Worm (Caenorhabditis elegans) whole organism, L1 larva: ENCODE results near the gene F34H10.5.

ENCODE experiments used
- F16B12.6 ChIP-seq: fragments of 150-350 bp; optimal IDR thresholded peaks from 2 replicates; lab custom pipeline; 2014; ENCODE audit warnings: missing biosample characterization, missing genetic modification characterization
- alr-1 ChIP-seq: fragments of 200-800 bp; sonication (Bioruptor generic); optimal IDR thresholded peaks from 2 replicates; lab custom pipeline; 2018; ENCODE audit warnings: borderline replicate concordance, mild to moderate bottlenecking, missing genetic modification characterization, missing compliant biosample characterization
- aly-2 ChIP-seq: fragments of 150-350 bp; optimal IDR thresholded peaks from 2 replicates; lab custom pipeline; 2014; ENCODE audit warnings: missing biosample characterization, missing genetic modification characterization
- ama-1 ChIP-seq: fragments of 150-350 bp; optimal IDR thresholded peaks from 2 replicates; lab custom pipeline; 2014
- blmp-1 ChIP-seq: fragments of 150-350 bp; optimal IDR thresholded peaks from 2 replicates; lab custom pipeline; 2014; ENCODE audit warnings: missing biosample characterization, missing genetic modification characterization
- ceh-8 ChIP-seq: fragments of 200-800 bp; sonication (Bioruptor generic); optimal IDR thresholded peaks from 2 replicates; lab custom pipeline; 2018; ENCODE audit warnings: mild to moderate bottlenecking, missing genetic modification characterization, moderate library complexity, missing compliant biosample characterization
- ceh-88 ChIP-seq: fragments of 200-800 bp; sonication (Bioruptor generic); IDR thresholded peaks from 2 replicates; pipeline ENCODE4 v1.3.6; 2022; ENCODE audit warnings: missing genetic modification characterization, missing compliant biosample characterization
- dpl-1 ChIP-seq, 3 experiments: fragments of 150-350 bp in 2 of 3; sonication (generic microtip) in 1 of 3; optimal IDR thresholded peaks; 2 replicates each; lab custom pipeline; 2014 to 2017; ENCODE audit warnings: missing biosample characterization in 3 of 3, missing genetic modification characterization in 3 of 3, missing genetic modification reagents in 3 of 3
- egl-13 ChIP-seq: sonication (generic microtip); optimal IDR thresholded peaks from 2 replicates; lab custom pipeline; 2016; ENCODE audit warnings: missing genotype, missing genetic modification reagents, missing genetic modification characterization, missing compliant biosample characterization
- elt-3 ChIP-seq, 6 experiments: fragments of 150-350 bp in 1 of 6; sonication (generic microtip); optimal IDR thresholded peaks; 2 replicates each; lab custom pipeline; 2017 to 2018; ENCODE audit warnings: missing biosample characterization in 6 of 6, missing genetic modification characterization in 6 of 6, inconsistent platforms in 1 of 6
- ets-5 ChIP-seq: fragments of 200-800 bp; sonication (Bioruptor generic); IDR thresholded peaks from 2 replicates; pipeline ENCODE4 v1.3.6; 2022; ENCODE audit warnings: missing genetic modification characterization, missing compliant biosample characterization
- fkh-10 ChIP-seq: sonication (generic microtip); optimal IDR thresholded peaks from 2 replicates; lab custom pipeline; 2017; ENCODE audit warnings: missing biosample characterization, missing genetic modification reagents, missing genetic modification characterization
- grh-1 ChIP-seq: fragments of 200-800 bp; sonication (Bioruptor generic); IDR thresholded peaks from 2 replicates; pipeline ENCODE4 v1.3.6; 2022; ENCODE audit warnings: missing genetic modification reagents, missing genetic modification characterization, missing compliant biosample characterization
- hlh-4 ChIP-seq: sonication (generic microtip); optimal IDR thresholded peaks from 2 replicates; lab custom pipeline; 2016; ENCODE audit warnings: mild to moderate bottlenecking, missing genetic modification characterization, missing compliant biosample characterization
- irx-1 ChIP-seq: sonication (generic microtip); optimal IDR thresholded peaks from 2 replicates; lab custom pipeline; 2016; ENCODE audit warnings: missing genetic modification characterization, missing compliant biosample characterization
- lin-14 ChIP-seq: fragments of 200-800 bp; sonication (Bioruptor generic); optimal IDR thresholded peaks from 2 replicates; lab custom pipeline; 2018; ENCODE audit warnings: mild to moderate bottlenecking, missing genetic modification characterization, moderate library complexity, missing compliant biosample characterization
- lin-35 ChIP-seq, 2 experiments: fragments of 150-350 bp; optimal IDR thresholded peaks; 2 replicates each; lab custom pipeline; 2014; ENCODE audit warnings: missing biosample characterization in 2 of 2, missing genetic modification characterization in 2 of 2, missing genetic modification reagents in 2 of 2
- lir-3 ChIP-seq: sonication (generic microtip); optimal IDR thresholded peaks from 2 replicates; lab custom pipeline; 2016; ENCODE audit warnings: mild to moderate bottlenecking, missing genetic modification characterization, moderate library complexity, missing compliant biosample characterization; ENCODE audit not compliant: poor library complexity
- lsy-2 ChIP-seq, 2 experiments: fragments of 150-350 bp; optimal IDR thresholded peaks; 2 replicates each; lab custom pipeline; 2014; ENCODE audit warnings: missing biosample characterization in 2 of 2, missing genetic modification characterization in 2 of 2
- mdl-1 ChIP-seq, 2 experiments: fragments of 150-350 bp; optimal IDR thresholded peaks; 2 replicates each; lab custom pipeline; 2014 to 2017; ENCODE audit warnings: missing biosample characterization in 2 of 2, missing genetic modification characterization in 2 of 2, inconsistent platforms in 1 of 2
- mep-1 ChIP-seq: fragments of 150-350 bp; optimal IDR thresholded peaks from 2 replicates; lab custom pipeline; 2014; ENCODE audit warnings: missing biosample characterization, missing genetic modification characterization
- nhr-11 ChIP-seq: fragments of 150-350 bp; optimal IDR thresholded peaks from 2 replicates; lab custom pipeline; 2014; ENCODE audit warnings: missing biosample characterization, missing genetic modification characterization
- nhr-19 ChIP-seq: fragments of 200-800 bp; sonication (Bioruptor generic); conservative IDR thresholded peaks from 2 replicates; pipeline ENCODE4 v1.3.6; 2022; ENCODE audit warnings: missing genetic modification characterization, missing compliant biosample characterization
- nhr-20 ChIP-seq: sonication (generic microtip); optimal IDR thresholded peaks from 2 replicates; lab custom pipeline; 2016; ENCODE audit warnings: mild to moderate bottlenecking, missing genetic modification characterization, missing compliant biosample characterization
- nhr-47 ChIP-seq: sonication (generic microtip); optimal IDR thresholded peaks from 2 replicates; lab custom pipeline; 2016; ENCODE audit warnings: mild to moderate bottlenecking, missing genetic modification characterization, moderate library complexity, missing compliant biosample characterization
- nhr-71 ChIP-seq: sonication (generic microtip); optimal IDR thresholded peaks from 2 replicates; lab custom pipeline; 2016; ENCODE audit warnings: mild to moderate bottlenecking, missing genetic modification characterization, moderate library complexity, missing compliant biosample characterization
- nhr-85 ChIP-seq: sonication (generic microtip); peaks from one replicate; lab custom pipeline; 2016; ENCODE audit warnings: missing genetic modification characterization, inconsistent platforms, missing compliant biosample characterization
- nhr-90 ChIP-seq: sonication (generic microtip); optimal IDR thresholded peaks from 2 replicates; lab custom pipeline; 2016; ENCODE audit warnings: mild to moderate bottlenecking, missing genetic modification characterization, missing compliant biosample characterization; ENCODE audit not compliant: poor library complexity
- pag-3 ChIP-seq: sonication (generic microtip); optimal IDR thresholded peaks from 2 replicates; lab custom pipeline; 2017; ENCODE audit warnings: missing genetic modification characterization, mild to moderate bottlenecking, missing compliant biosample characterization, antibody characterized with exemption, borderline replicate concordance; ENCODE audit not compliant: insufficient read depth
- pax-3 ChIP-seq: fragments of 200-800 bp; sonication (Bioruptor generic); optimal IDR thresholded peaks from 2 replicates; lab custom pipeline; 2018; ENCODE audit warnings: mild to moderate bottlenecking, missing genetic modification characterization, moderate library complexity, missing compliant biosample characterization
- skn-1 ChIP-seq: fragments of 150-350 bp; optimal IDR thresholded peaks from 2 replicates; lab custom pipeline; 2014; ENCODE audit warnings: missing biosample characterization, missing genetic modification characterization
- snpc-4 ChIP-seq: fragments of 150-350 bp; optimal IDR thresholded peaks from 2 replicates; lab custom pipeline; 2014; ENCODE audit warnings: missing biosample characterization, missing genetic modification characterization
- snu-23 ChIP-seq: sonication (generic microtip); optimal IDR thresholded peaks from 2 replicates; lab custom pipeline; 2016; ENCODE audit warnings: missing genetic modification characterization, missing compliant biosample characterization
- sox-4 ChIP-seq: sonication (generic microtip); optimal IDR thresholded peaks from 2 replicates; lab custom pipeline; 2016; ENCODE audit warnings: missing genetic modification characterization, missing compliant biosample characterization
- swsn-7 ChIP-seq: sonication (generic microtip); optimal IDR thresholded peaks from 2 replicates; lab custom pipeline; 2016; ENCODE audit warnings: missing genetic modification characterization, missing compliant biosample characterization
- tbx-2 ChIP-seq: sonication (generic microtip); optimal IDR thresholded peaks from 2 replicates; lab custom pipeline; 2016; ENCODE audit warnings: missing genetic modification characterization, missing compliant biosample characterization
- tlp-1 ChIP-seq: fragments of 150-350 bp; optimal IDR thresholded peaks from 2 replicates; lab custom pipeline; 2014; ENCODE audit warnings: missing biosample characterization, missing genetic modification characterization
- unc-130 ChIP-seq: fragments of 150-350 bp; optimal IDR thresholded peaks from 2 replicates; lab custom pipeline; 2017; ENCODE audit warnings: missing biosample characterization, missing genetic modification characterization, inconsistent platforms
- unc-30 ChIP-seq: sonication (generic microtip); optimal IDR thresholded peaks from 2 replicates; lab custom pipeline; 2017; ENCODE audit warnings: missing biosample characterization, missing genetic modification characterization
- vab-15 ChIP-seq: sonication (generic microtip); optimal IDR thresholded peaks from 2 replicates; lab custom pipeline; 2017; ENCODE audit warnings: missing genotype, mild to moderate bottlenecking, missing genetic modification characterization, missing compliant biosample characterization
- xbp-1 ChIP-seq: sonication (generic microtip); optimal IDR thresholded peaks from 2 replicates; lab custom pipeline; 2016; ENCODE audit warnings: missing genetic modification characterization, missing compliant biosample characterization

Gene F34H10.5

DNA sequence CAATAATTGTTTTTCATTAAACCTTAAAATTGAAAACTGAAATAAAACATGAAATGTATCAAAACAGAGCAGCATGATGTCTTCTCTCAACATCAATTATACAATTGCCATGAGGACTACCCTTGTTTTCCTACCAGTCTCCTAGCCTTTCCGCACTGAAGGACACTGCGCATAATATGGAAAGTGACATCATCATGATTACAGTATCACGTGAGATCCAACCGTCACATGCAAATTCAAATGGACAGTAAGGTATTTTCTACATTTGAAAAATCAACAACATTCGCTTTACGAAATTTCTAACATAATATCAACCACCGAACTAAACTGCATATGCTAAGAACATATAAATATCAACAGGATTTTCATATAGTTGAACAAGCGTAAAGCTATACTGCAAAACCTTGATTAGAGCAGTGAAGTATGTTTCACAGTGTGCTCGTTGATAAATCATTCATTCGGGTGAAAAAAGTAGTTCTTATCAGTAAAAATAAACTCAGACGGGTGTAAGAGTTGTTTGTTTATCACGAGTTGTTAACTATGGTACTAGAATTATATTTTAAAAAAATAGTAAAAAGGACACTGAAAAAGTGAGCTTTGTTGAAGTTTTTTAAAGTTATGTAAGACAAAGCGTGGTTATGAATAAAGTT, 3.5 kb downstream of the F34H10.5 start (continued):
- TF ChIP-seq mdl-1 (tag; optimal IDR thresholded peaks at IDR 0.05; lab: Kevin White, UChicago) (peak in 1 of 2 experiments; percentile 33), ceh-8 (peak; percentile 49), tlp-1 (tag; lab: Kevin White, UChicago) (no peak), lir-3 (tag; lab: Kevin White, UChicago) (peak; percentile 29), pag-3 (tag; lab: Kevin White, UChicago) (no peak), lin-14 (GFP tag; lab: Kevin White, UChicago) (peak; percentile 80), blmp-1 (peak; percentile 75), lin-35 (GFP tag; optimal IDR thresholded peaks at IDR 0.05; lab: Kevin White, UChicago) (peak in 1 of 2 experiments; percentile 68), unc-130 (tag; lab: Kevin White, UChicago) (no peak), nhr-85 (tag; lab: Kevin White, UChicago) (peak; percentile 97), swsn-7 (tag; lab: Kevin White, UChicago) (peak; percentile 4), fkh-10 (no peak), nhr-20 (tag; lab: Kevin White, UChicago) (peak; percentile 82), grh-1 (GFP tag; lab: Robert Waterston, UW) (peak; percentile 48; the same call in 1 of the 2 replicates), sox-4 (peak; percentile 16), hlh-4 (no peak), xbp-1 (tag; lab: Kevin White, UChicago) (peak; percentile 41), ceh-88 (0 out of 2 replicates have a peak, but pooled peaks have one; percentile 26), nhr-71 (tag; lab: Kevin White, UChicago) (peak; percentile 83), F16B12.6 (tag; lab: Kevin White, UChicago) (no peak), ama-1 (lab: Kevin White, UChicago) (no peak), vab-15 (tag; lab: Kevin White, UChicago) (peak; percentile 20), aly-2 (tag; lab: Kevin White, UChicago) (no peak), alr-1 (tag; lab: Kevin White, UChicago) (no peak)

DNA sequence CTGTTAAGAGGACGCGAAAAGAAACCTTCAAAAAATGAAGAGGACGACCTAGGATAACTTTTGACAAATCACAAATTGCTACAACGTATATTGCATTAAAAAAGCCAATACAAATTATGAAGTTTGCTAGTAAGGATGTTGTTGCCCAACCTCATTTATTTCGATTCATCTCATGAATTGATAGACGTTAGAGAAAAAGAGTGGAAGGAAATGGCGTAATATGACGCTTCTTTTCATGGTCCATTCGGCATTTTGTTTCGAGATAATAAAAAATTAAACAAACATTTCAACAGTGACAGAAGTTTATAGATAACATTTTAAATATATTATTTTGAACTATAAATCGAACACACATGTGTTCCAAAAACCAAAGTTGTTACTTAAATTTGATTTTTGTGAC, 5.4 kb downstream of the F34H10.5 start:
- TF ChIP-seq nhr-71 (tag; lab: Kevin White, UChicago) (peak; percentile 18), lin-14 (GFP tag; lab: Kevin White, UChicago) (peak; percentile 51), lsy-2 (tag; optimal IDR thresholded peaks at IDR 0.05; lab: Kevin White, UChicago) (peak in 1 of 2 experiments; percentile 20), nhr-90 (no peak)

DNA sequence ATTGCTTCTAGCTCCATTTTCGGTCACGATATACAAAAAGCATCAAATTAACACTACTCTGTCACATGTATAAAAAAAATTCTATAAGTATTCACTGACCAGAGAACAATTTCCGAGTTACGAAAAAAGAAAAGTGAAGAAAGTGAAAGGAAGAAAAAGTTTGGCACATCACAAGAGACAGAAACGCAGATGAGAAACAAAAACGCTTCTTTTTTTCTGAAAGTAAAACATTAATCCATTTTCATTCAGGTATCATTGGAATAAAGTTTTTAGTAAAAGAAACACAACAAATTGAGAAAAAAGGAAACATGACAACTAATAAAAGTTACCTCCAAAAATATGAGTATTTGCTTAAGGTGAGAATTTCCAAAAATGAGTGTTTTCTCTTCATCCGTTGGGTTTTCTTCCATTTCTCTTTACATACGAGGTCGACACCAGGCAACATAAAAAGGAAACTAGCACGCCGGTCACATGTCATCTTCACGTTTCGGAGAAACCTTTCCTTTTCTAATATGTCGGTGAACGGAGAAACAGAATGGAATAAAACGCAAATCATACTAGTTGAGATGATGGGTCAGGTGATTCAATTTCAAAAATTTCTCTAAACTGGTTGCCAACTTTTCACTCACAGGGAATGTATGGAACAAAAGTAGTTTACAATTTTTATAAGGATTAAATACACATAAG, 7.4 kb downstream of the F34H10.5 start:
- TF ChIP-seq lin-35 (GFP tag; optimal IDR thresholded peaks at IDR 0.05; lab: Kevin White, UChicago) (peak; percentile 23 to 75), ets-5 (GFP tag; lab: Robert Waterston, UW) (no peak), nhr-11 (tag; lab: Kevin White, UChicago) (no peak), nhr-20 (tag; lab: Kevin White, UChicago) (peak; percentile 76), ceh-8 (peak; percentile 47), tbx-2 (tag; lab: Kevin White, UChicago) (peak; percentile 42), snpc-4 (tag; lab: Kevin White, UChicago) (peak; percentile 27), pax-3 (tag; lab: Kevin White, UChicago) (peak; percentile 19), blmp-1 (peak; percentile 99), nhr-85 (tag; lab: Kevin White, UChicago) (peak; percentile 96), elt-3 (tag; optimal IDR thresholded peaks at IDR 0.05; lab: Kevin White, UChicago) (peak in 2 of 6 experiments; percentile 18 to 20), irx-1 (peak; percentile 48), skn-1 (peak; percentile 32), mep-1 (tag; lab: Kevin White, UChicago) (peak; percentile 60), unc-30 (tag; lab: Kevin White, UChicago) (no peak), sox-4 (peak; percentile 47), vab-15 (tag; lab: Kevin White, UChicago) (no peak), dpl-1 (GFP tag; optimal IDR thresholded peaks at IDR 0.05; lab: Kevin White, UChicago) (peak in 2 of 3 experiments; percentile 11 to 31), aly-2 (tag; lab: Kevin White, UChicago) (no peak), egl-13 (tag; lab: Kevin White, UChicago) (peak; percentile 8), snu-23 (GFP tag; lab: Kevin White, UChicago) (peak; percentile 66), ceh-88 (0 out of 2 replicates have a peak, but pooled peaks have one; percentile 13), nhr-19 (peak; percentile 26; the same call in 1 of the 2 replicates), lin-14 (GFP tag; lab: Kevin White, UChicago) (peak; percentile 78), nhr-47 (tag; lab: Kevin White, UChicago) (peak; percentile 33), lsy-2 (tag; optimal IDR thresholded peaks at IDR 0.05; lab: Kevin White, UChicago) (peak; percentile 6 to 24), nhr-71 (tag; lab: Kevin White, UChicago) (peak; percentile 61), lir-3 (tag; lab: Kevin White, UChicago) (no peak), hlh-4 (no peak), grh-1 (GFP tag; lab: Robert Waterston, UW) (peak; percentile 71), mdl-1 (tag; optimal IDR thresholded peaks at IDR 0.05; lab: Kevin White, UChicago) (peak in 1 of 2 experiments; percentile 69)
